Fruit fly (Drosophila melanogaster) whole organism, prepupa: ENCODE results near the gene Tango9.
"Not testable (repeated sequence)": the region's sequence is repeated elsewhere in the genome, so short reads cannot be mapped to it uniquely, and the experiment has no call there.

Experiments used
- CG16779 ChIP-seq: fragments of 200-800 bp; sonication (Bioruptor generic); optimal IDR thresholded peaks from 3 replicates; lab custom pipeline; 2017; ENCODE audit warnings: missing biosample characterization, mild to moderate bottlenecking, missing genetic modification characterization
- CG3919 ChIP-seq: fragments of 200-800 bp; sonication (Bioruptor generic); optimal IDR thresholded peaks from 3 replicates; lab custom pipeline; 2016; ENCODE audit warnings: missing biosample characterization, missing genetic modification characterization
- CG8632 ChIP-seq: fragments of 200-800 bp; sonication (Bioruptor generic); optimal IDR thresholded peaks from 3 replicates; lab custom pipeline; 2016; ENCODE audit warnings: missing biosample characterization, missing genetic modification characterization
- Gug ChIP-seq: fragments of 200-800 bp; sonication (Bioruptor generic); IDR thresholded peaks from 2 replicates; pipeline ENCODE4 v1.3.6; 2022; ENCODE audit warnings: missing biosample characterization, missing genetic modification characterization
- Hr39 ChIP-seq: fragments of 200-800 bp; sonication (Bioruptor generic); optimal IDR thresholded peaks from 2 replicates; lab custom pipeline; 2016; ENCODE audit warnings: missing biosample characterization, missing genetic modification characterization
- OdsH ChIP-seq: fragments of 200-800 bp; sonication (Bioruptor generic); optimal IDR thresholded peaks from 3 replicates; lab custom pipeline; 2016; ENCODE audit warnings: missing biosample characterization, missing genetic modification characterization
- lz ChIP-seq: fragments of 200-800 bp; sonication (Bioruptor generic); optimal IDR thresholded peaks from 3 replicates; lab custom pipeline; 2016; ENCODE audit warnings: missing biosample characterization, missing genetic modification characterization

- not testable (repeated sequence) for TF ChIP-seq Hr39 (GFP tag; lab: Kevin White, UChicago); CG8632 (GFP tag; lab: Kevin White, UChicago); Gug (GFP tag; lab: Robert Waterston, UW); OdsH (GFP tag; lab: Kevin White, UChicago); CG16779 (tag; lab: Kevin White, UChicago); CG3919 (GFP tag; lab: Kevin White, UChicago); lz (GFP tag; lab: Kevin White, UChicago)
Observed at dm6 chr3R:11956444-11956843, 18.3 kb downstream of the Tango9 start, which contains the start of gene Hsp70Aa.
